Worm (Caenorhabditis elegans) whole organism, young adult: ENCODE results near the gene R08C7.1.
A peak's percentile ranks its signal among the peaks of the same experiment; 100 is the strongest.

Source experiments
- B0035.1 ChIP-seq: sonication (generic microtip); optimal IDR thresholded peaks from 2 replicates; lab custom pipeline; 2016; ENCODE audit warnings: missing genetic modification characterization, mild to moderate bottlenecking, missing compliant biosample characterization, missing genotype, missing genetic modification reagents
- B0261.1 ChIP-seq: sonication (generic microtip); optimal IDR thresholded peaks from 2 replicates; lab custom pipeline; 2016; ENCODE audit warnings: mild to moderate bottlenecking, missing genetic modification characterization, moderate library complexity, missing compliant biosample characterization
- C06A6.2 ChIP-seq: fragments of 200-800 bp; sonication (Bioruptor generic); conservative IDR thresholded peaks from 2 replicates; pipeline ENCODE4 v1.3.6; 2022; ENCODE audit warnings: missing genetic modification characterization, missing compliant biosample characterization
- F10E7.11 ChIP-seq: sonication (generic microtip); optimal IDR thresholded peaks from 2 replicates; lab custom pipeline; 2017; ENCODE audit warnings: mild to moderate bottlenecking, missing genetic modification characterization, moderate library complexity, missing compliant biosample characterization
- F23B12.7 ChIP-seq: sonication (generic microtip); optimal IDR thresholded peaks from 2 replicates; lab custom pipeline; 2017; ENCODE audit warnings: missing genetic modification characterization, mild to moderate bottlenecking, missing compliant biosample characterization, antibody characterized with exemption, moderate library complexity; ENCODE audit not compliant: insufficient read depth
- F52B5.7 ChIP-seq: sonication (generic microtip); optimal IDR thresholded peaks from 2 replicates; lab custom pipeline; 2016; ENCODE audit warnings: mild to moderate bottlenecking, missing genetic modification characterization, missing compliant biosample characterization
- F55B11.4 ChIP-seq: sonication (generic microtip); optimal IDR thresholded peaks from 2 replicates; lab custom pipeline; 2016; ENCODE audit warnings: missing compliant biosample characterization, missing genetic modification characterization, borderline replicate concordance; ENCODE audit not compliant: insufficient read depth
- K11D2.4 ChIP-seq: fragments of 200-800 bp; sonication (Bioruptor generic); IDR thresholded peaks from 2 replicates; pipeline ENCODE4 v1.3.6; 2022; ENCODE audit warnings: missing genetic modification reagents, missing genetic modification characterization, missing compliant biosample characterization
- K12H6.12 ChIP-seq: fragments of 200-800 bp; sonication (Bioruptor generic); optimal IDR thresholded peaks from 2 replicates; lab custom pipeline; 2018; ENCODE audit warnings: mild to moderate bottlenecking, missing genetic modification characterization, missing compliant biosample characterization
- T07F8.4 ChIP-seq: sonication (generic microtip); optimal IDR thresholded peaks from 2 replicates; lab custom pipeline; 2016; ENCODE audit warnings: mild to moderate bottlenecking, missing genetic modification characterization, moderate library complexity, missing compliant biosample characterization
- Y53G8AR.9 ChIP-seq: fragments of 200-800 bp; sonication (Bioruptor generic); conservative IDR thresholded peaks from 2 replicates; pipeline ENCODE4 v1.3.6; 2022; ENCODE audit warnings: missing genetic modification reagents, missing genetic modification characterization, missing compliant biosample characterization
- Y56A3A.18 ChIP-seq: fragments of 200-800 bp; sonication (Bioruptor generic); IDR thresholded peaks from 2 replicates; pipeline ENCODE4 v1.3.6; 2022; ENCODE audit warnings: missing genetic modification reagents, missing genetic modification characterization, missing compliant biosample characterization
- Y95B8A.8 ChIP-seq: fragments of 200-800 bp; sonication (Bioruptor generic); IDR thresholded peaks from 2 replicates; pipeline ENCODE4 v1.3.6; 2022; ENCODE audit warnings: missing genetic modification reagents, missing genetic modification characterization, missing compliant biosample characterization
- akir-1 ChIP-seq: fragments of 200-800 bp; sonication (Bioruptor generic); optimal IDR thresholded peaks from 2 replicates; lab custom pipeline; 2018; ENCODE audit warnings: mild to moderate bottlenecking, missing genetic modification characterization, moderate library complexity, missing compliant biosample characterization
- ama-1 ChIP-seq, 3 experiments: fragments of 150-350 bp in 1 of 3; sonication (generic microtip) in 2 of 3; optimal IDR thresholded peaks; 2 replicates each; lab custom pipeline; 2014 to 2018; ENCODE audit warnings: missing biosample characterization in 2 of 3, missing genetic modification characterization in 2 of 3, missing genetic modification reagents in 2 of 3
- aptf-2 ChIP-seq: fragments of 200-800 bp; sonication (Bioruptor generic); conservative IDR thresholded peaks from 2 replicates; pipeline ENCODE4 v1.3.6; 2022; ENCODE audit warnings: missing genetic modification reagents, missing genetic modification characterization, missing compliant biosample characterization
- aptf-3 ChIP-seq: fragments of 200-800 bp; sonication (Bioruptor generic); IDR thresholded peaks from 2 replicates; pipeline ENCODE4 v1.3.6; 2022; ENCODE audit warnings: missing genetic modification characterization, missing compliant biosample characterization
- atf-7 ChIP-seq: sonication (generic microtip); optimal IDR thresholded peaks from 2 replicates; lab custom pipeline; 2017; ENCODE audit warnings: mild to moderate bottlenecking, missing genetic modification characterization, missing compliant biosample characterization
- athp-1 ChIP-seq: sonication (generic microtip); optimal IDR thresholded peaks from 2 replicates; lab custom pipeline; 2017; ENCODE audit warnings: mild to moderate bottlenecking, missing genetic modification characterization, missing compliant biosample characterization
- attf-6 ChIP-seq: fragments of 200-800 bp; sonication (Bioruptor generic); IDR thresholded peaks from 2 replicates; pipeline ENCODE4 v1.3.6; 2022; ENCODE audit warnings: missing genetic modification reagents, missing genetic modification characterization, missing compliant biosample characterization
- bed-1 ChIP-seq: fragments of 200-800 bp; sonication (Bioruptor generic); IDR thresholded peaks from 2 replicates; pipeline ENCODE4 v1.3.6; 2022; ENCODE audit warnings: missing genetic modification reagents, missing genetic modification characterization, missing compliant biosample characterization
- ceh-100 ChIP-seq: fragments of 200-800 bp; sonication (Bioruptor generic); IDR thresholded peaks from 2 replicates; pipeline ENCODE4 v1.3.6; 2022; ENCODE audit warnings: missing genetic modification reagents, missing genetic modification characterization, missing compliant biosample characterization
- ceh-27 ChIP-seq: fragments of 200-800 bp; sonication (Bioruptor generic); optimal IDR thresholded peaks from 2 replicates; lab custom pipeline; 2018; ENCODE audit warnings: mild to moderate bottlenecking, missing genetic modification characterization, moderate library complexity, missing compliant biosample characterization
- ceh-79 ChIP-seq: sonication (generic microtip); optimal IDR thresholded peaks from 2 replicates; lab custom pipeline; 2017; ENCODE audit warnings: mild to moderate bottlenecking, missing genetic modification characterization, missing compliant biosample characterization
- efl-1 ChIP-seq: fragments of 150-350 bp; optimal IDR thresholded peaks from 2 replicates; lab custom pipeline; 2014; ENCODE audit warnings: missing biosample characterization, missing genetic modification reagents, missing genetic modification characterization
- egl-18 ChIP-seq: fragments of 200-800 bp; sonication (Bioruptor generic); IDR thresholded peaks from 2 replicates; pipeline ENCODE4 v1.3.6; 2022; ENCODE audit warnings: missing genetic modification reagents, missing genetic modification characterization, missing compliant biosample characterization
- egl-44 ChIP-seq: fragments of 200-800 bp; sonication (Bioruptor generic); IDR thresholded peaks from 2 replicates; pipeline ENCODE4 v1.3.6; 2022; ENCODE audit warnings: missing genetic modification reagents, missing genetic modification characterization, missing compliant biosample characterization
- hsf-1 ChIP-seq: fragments of 200-800 bp; sonication (Bioruptor generic); IDR thresholded peaks from 2 replicates; pipeline ENCODE4 v1.3.6; 2022; ENCODE audit warnings: missing genetic modification reagents, missing genetic modification characterization, missing compliant biosample characterization
- let-607 ChIP-seq, 2 experiments: fragments of 200-800 bp in 1 of 2; sonication (Bioruptor generic) in 1 of 2; sonication (generic microtip) in 1 of 2; optimal IDR thresholded peaks; 2 replicates each; lab custom pipeline; 2016 to 2018; ENCODE audit warnings: mild to moderate bottlenecking in 2 of 2, missing compliant biosample characterization in 2 of 2, missing genetic modification characterization in 2 of 2, moderate library complexity in 2 of 2, missing genotype in 1 of 2
- lin-26 ChIP-seq: fragments of 200-800 bp; sonication (Bioruptor generic); IDR thresholded peaks from 2 replicates; pipeline ENCODE4 v1.3.6; 2022; ENCODE audit warnings: missing genetic modification reagents, missing genetic modification characterization, missing compliant biosample characterization
- lin-35 ChIP-seq, 3 experiments: fragments of 150-350 bp in 2 of 3; sonication (generic microtip) in 1 of 3; optimal IDR thresholded peaks; 2 replicates each; lab custom pipeline; 2014 to 2018; ENCODE audit warnings: missing biosample characterization in 3 of 3, missing genetic modification characterization in 3 of 3, missing genetic modification reagents in 3 of 3
- lsy-27 ChIP-seq: sonication (generic microtip); optimal IDR thresholded peaks from 2 replicates; lab custom pipeline; 2017; ENCODE audit warnings: missing genetic modification characterization, mild to moderate bottlenecking, missing compliant biosample characterization, antibody characterized with exemption, missing genotype, borderline replicate concordance; ENCODE audit not compliant: insufficient read depth
- mcd-1 ChIP-seq: fragments of 200-800 bp; sonication (Bioruptor generic); IDR thresholded peaks from 2 replicates; pipeline ENCODE4 v1.3.6; 2022; ENCODE audit warnings: missing genetic modification reagents, missing genetic modification characterization, missing compliant biosample characterization
- nfya-2 ChIP-seq: fragments of 200-800 bp; sonication (Bioruptor generic); IDR thresholded peaks from 2 replicates; pipeline ENCODE4 v1.3.6; 2022; ENCODE audit warnings: missing genetic modification reagents, missing genetic modification characterization, missing compliant biosample characterization
- nhr-120 ChIP-seq: fragments of 200-800 bp; sonication (Bioruptor generic); IDR thresholded peaks from 2 replicates; pipeline ENCODE4 v1.3.6; 2022; ENCODE audit warnings: missing genetic modification characterization, missing compliant biosample characterization
- nhr-80 ChIP-seq: sonication (generic microtip); optimal IDR thresholded peaks from 2 replicates; lab custom pipeline; 2016; ENCODE audit warnings: missing genetic modification characterization, missing compliant biosample characterization
- sea-2 ChIP-seq: fragments of 200-800 bp; sonication (Bioruptor generic); IDR thresholded peaks from 2 replicates; pipeline ENCODE4 v1.3.6; 2022; ENCODE audit warnings: missing genetic modification characterization, missing compliant biosample characterization
- snpc-4 ChIP-seq, 5 experiments: fragments of 150-350 bp in 1 of 5; sonication (generic microtip) in 4 of 5; optimal IDR thresholded peaks; 2 replicates each; lab custom pipeline; 2014 to 2018; ENCODE audit warnings: missing genetic modification characterization in 5 of 5, missing biosample characterization in 3 of 5, antibody characterized with exemption in 2 of 5, mild to moderate bottlenecking in 2 of 5, missing compliant biosample characterization in 2 of 5, missing genotype in 2 of 5, moderate library complexity in 2 of 5, missing genetic modification reagents in 1 of 5
- sptf-2 ChIP-seq: fragments of 200-800 bp; sonication (Bioruptor generic); optimal IDR thresholded peaks from 2 replicates; lab custom pipeline; 2018; ENCODE audit warnings: mild to moderate bottlenecking, missing genetic modification characterization, missing compliant biosample characterization
- tbp1 ChIP-seq: fragments of 200-800 bp; sonication (Bioruptor generic); optimal IDR thresholded peaks from 2 replicates; lab custom pipeline; 2018; ENCODE audit warnings: mild to moderate bottlenecking, missing genetic modification characterization, missing compliant biosample characterization
- tlf-1 ChIP-seq: fragments of 200-800 bp; sonication (Bioruptor generic); optimal IDR thresholded peaks from 2 replicates; lab custom pipeline; 2018; ENCODE audit warnings: mild to moderate bottlenecking, missing genetic modification characterization, missing compliant biosample characterization
- unc-130 ChIP-seq: sonication (generic microtip); optimal IDR thresholded peaks from 2 replicates; lab custom pipeline; 2016; ENCODE audit warnings: missing genetic modification reagents, missing genetic modification characterization, missing compliant biosample characterization
- zfh-2 ChIP-seq: fragments of 200-800 bp; sonication (Bioruptor generic); conservative IDR thresholded peaks from 2 replicates; pipeline ENCODE4 v1.3.6; 2022; ENCODE audit warnings: missing genetic modification reagents, missing genetic modification characterization, missing compliant biosample characterization
- ztf-22 ChIP-seq: fragments of 200-800 bp; sonication (Bioruptor generic); optimal IDR thresholded peaks from 2 replicates; lab custom pipeline; 2018; ENCODE audit warnings: mild to moderate bottlenecking, missing genetic modification characterization, moderate library complexity, missing compliant biosample characterization
- ztf-25 ChIP-seq: fragments of 200-800 bp; sonication (Bioruptor generic); IDR thresholded peaks from 2 replicates; pipeline ENCODE4 v1.3.6; 2022; ENCODE audit warnings: missing genetic modification reagents, missing genetic modification characterization, missing compliant biosample characterization
- ztf-3 ChIP-seq: fragments of 200-800 bp; sonication (Bioruptor generic); optimal IDR thresholded peaks from 2 replicates; lab custom pipeline; 2018; ENCODE audit warnings: mild to moderate bottlenecking, missing genetic modification characterization, missing compliant biosample characterization

The R08C7.1 gene

ce11 chrIV:4472418-4473173 lies 20.9 kb downstream of the R08C7.1 start (continued):
- no peak for TF ChIP-seq K12H6.12
- no peak for TF ChIP-seq aptf-2 (GFP tag; lab: Robert Waterston, UW)
- peak in 1 of 3 experiments; percentile 14 for TF ChIP-seq lin-35 (GFP tag; optimal IDR thresholded peaks at IDR 0.05; lab: Kevin White, UChicago)
- TF ChIP-seq F52B5.7 (tag; lab: Kevin White, UChicago) = no peak
- 0 out of 2 replicates have a peak, but pooled peaks have one; percentile 10 for TF ChIP-seq K11D2.4 (GFP tag; lab: Robert Waterston, UW)
- no peak for TF ChIP-seq lsy-27 (tag; lab: Kevin White, UChicago)
- TF ChIP-seq bed-1 (GFP tag; lab: Robert Waterston, UW) = no peak
- no peak for TF ChIP-seq athp-1 (tag; lab: Kevin White, UChicago)
- TF ChIP-seq zfh-2 (GFP tag; lab: Robert Waterston, UW) = no peak
- no peak for TF ChIP-seq T07F8.4 (tag; lab: Kevin White, UChicago)
- no peak for TF ChIP-seq Y95B8A.8 (GFP tag; lab: Robert Waterston, UW)
- TF ChIP-seq let-607 (tag; optimal IDR thresholded peaks at IDR 0.05; lab: Kevin White, UChicago) = no peak
- no peak for TF ChIP-seq egl-44 (GFP tag; lab: Robert Waterston, UW)
- TF ChIP-seq tbp1 (GFP tag; lab: Kevin White, UChicago) = peak; percentile 11
- no peak for TF ChIP-seq nhr-120 (GFP tag; lab: Robert Waterston, UW)
- no peak for TF ChIP-seq atf-7 (tag; lab: Kevin White, UChicago)
- 0 out of 2 replicates have a peak, but pooled peaks have one; percentile 6 for TF ChIP-seq Y56A3A.18 (GFP tag; lab: Robert Waterston, UW)
- TF ChIP-seq F55B11.4 = no peak
- TF ChIP-seq sptf-2 (GFP tag; lab: Kevin White, UChicago) = no peak
- no peak for TF ChIP-seq ama-1 (optimal IDR thresholded peaks at IDR 0.05; lab: Kevin White, UChicago)
- TF ChIP-seq ama-1 (GFP tag; optimal IDR thresholded peaks at IDR 0.05; lab: Kevin White, UChicago) = no peak
- TF ChIP-seq Y53G8AR.9 = no peak; the same call in 1 of the 2 replicates
- TF ChIP-seq efl-1 (GFP tag; lab: Kevin White, UChicago) = no peak
- TF ChIP-seq snpc-4 (GFP tag; optimal IDR thresholded peaks at IDR 0.05; lab: Kevin White, UChicago) = no peak
- no peak for TF ChIP-seq snpc-4 (tag; optimal IDR thresholded peaks at IDR 0.05; lab: Kevin White, UChicago)
- peak; percentile 5; the same call in 1 of the 2 replicates for TF ChIP-seq mcd-1 (GFP tag; lab: Robert Waterston, UW)
- TF ChIP-seq sea-2 = no peak
- TF ChIP-seq hsf-1 = no peak
- no peak for TF ChIP-seq akir-1 (GFP tag; lab: Kevin White, UChicago)
- no peak for TF ChIP-seq egl-18 (GFP tag; lab: Robert Waterston, UW)
- no peak for TF ChIP-seq ztf-3 (GFP tag; lab: Kevin White, UChicago)
- no peak for TF ChIP-seq aptf-3 (GFP tag; lab: Robert Waterston, UW)
- TF ChIP-seq nfya-2 (GFP tag; lab: Robert Waterston, UW) = no peak
- TF ChIP-seq ztf-25 (GFP tag; lab: Robert Waterston, UW) = no peak
- no peak for TF ChIP-seq tlf-1 (GFP tag; lab: Kevin White, UChicago)
- TF ChIP-seq ceh-79 (tag; lab: Kevin White, UChicago) = no peak
- TF ChIP-seq F23B12.7 = no peak
- no peak for TF ChIP-seq unc-130
- TF ChIP-seq C06A6.2 = no peak
- peak; percentile 11 for TF ChIP-seq ceh-27 (GFP tag; lab: Kevin White, UChicago)
- no peak for TF ChIP-seq ceh-100 (GFP tag; lab: Robert Waterston, UW)
- no peak for TF ChIP-seq F10E7.11 (tag; lab: Kevin White, UChicago)
- TF ChIP-seq nhr-80 (tag; lab: Kevin White, UChicago) = peak; percentile 30
- TF ChIP-seq lin-26 (GFP tag; lab: Robert Waterston, UW) = no peak; the same call in 1 of the 2 replicates
- no peak for TF ChIP-seq B0261.1 (tag; lab: Kevin White, UChicago)
- 0 out of 2 replicates have a peak, but pooled peaks have one; percentile 23 for TF ChIP-seq attf-6 (GFP tag; lab: Robert Waterston, UW)
- TF ChIP-seq B0035.1 (tag; lab: Kevin White, UChicago) = no peak
- TF ChIP-seq ztf-22 (GFP tag; lab: Kevin White, UChicago) = no peak
